Worm (Caenorhabditis elegans): ENCODE data around the gene C04C3.4.
A peak's percentile ranks its signal among the peaks of the same experiment; 100 is the strongest.

DNA sequence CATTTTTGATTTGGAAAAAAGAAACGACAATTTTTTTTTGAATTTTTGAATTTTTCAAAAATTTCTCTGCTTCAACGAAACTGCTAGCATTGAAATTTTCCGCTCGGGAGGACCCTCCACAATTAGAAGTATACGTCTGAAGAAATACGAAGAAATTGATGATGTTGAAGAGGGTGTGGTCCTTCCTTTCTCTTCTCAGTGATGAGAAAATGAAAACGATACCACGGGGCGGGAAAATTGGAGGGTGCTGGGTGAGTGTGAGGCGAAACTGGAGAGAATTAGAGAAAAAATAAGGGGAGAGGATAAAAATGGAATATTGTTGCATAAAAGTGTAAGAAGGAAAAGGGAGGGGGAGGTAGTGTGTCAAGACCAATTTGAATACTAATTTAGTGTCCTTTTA, 42.1 kb upstream of the C04C3.4 start:
- no peak for TF ChIP-seq sma-3 (GFP tag; optimal IDR thresholded peaks at IDR 0.05)
- no peak for TF ChIP-seq unc-62 (GFP tag; optimal IDR thresholded peaks at IDR 0.05)
- no peak for TF ChIP-seq crh-2 (tag; optimal IDR thresholded peaks at IDR 0.05)
- TF ChIP-seq blmp-1 (tag; optimal IDR thresholded peaks at IDR 0.05; ENCODE audit: insufficient read depth), result peak; percentile 58
- no peak for TF ChIP-seq ztf-4 (tag; optimal IDR thresholded peaks at IDR 0.05)
- TF ChIP-seq fos-1 (tag; optimal IDR thresholded peaks at IDR 0.05), result no peak
- no peak for TF ChIP-seq unc-39 (tag; optimal IDR thresholded peaks at IDR 0.05)
- TF ChIP-seq nhr-25 (tag; optimal IDR thresholded peaks at IDR 0.05), result no peak
- no peak for TF ChIP-seq lsy-2 (tag; optimal IDR thresholded peaks at IDR 0.05)
- TF ChIP-seq ztf-11 (tag; optimal IDR thresholded peaks at IDR 0.05), result no peak
- no peak for TF ChIP-seq R02D3.7 (tag; optimal IDR thresholded peaks at IDR 0.05)
- TF ChIP-seq mdl-1 (tag; optimal IDR thresholded peaks at IDR 0.05), result no peak
- TF ChIP-seq ztf-1 (GFP tag; conservative IDR thresholded peaks at IDR 0.05), result no peak
- no peak for TF ChIP-seq nhr-11 (tag; optimal IDR thresholded peaks at IDR 0.05)

All from whole organism, L2 larva.